Worm (Caenorhabditis elegans) whole organism, L2 larva: ENCODE results near the gene ZK856.5.

ENCODE experiments used
- ZK546.5 ChIP-seq: sonication (generic microtip); optimal IDR thresholded peaks from 2 replicates; lab custom pipeline; 2017; ENCODE audit warnings: missing biosample characterization, missing genetic modification characterization
- mab-5 ChIP-seq: fragments of 150-350 bp; optimal IDR thresholded peaks from 2 replicates; lab custom pipeline; 2014; ENCODE audit warnings: missing biosample characterization, missing genetic modification characterization
- nhr-237 ChIP-seq: fragments of 150-350 bp; optimal IDR thresholded peaks from 2 replicates; lab custom pipeline; 2014; ENCODE audit warnings: missing biosample characterization, missing genetic modification characterization
- nhr-25 ChIP-seq: fragments of 150-350 bp; sonication (generic microtip); optimal IDR thresholded peaks from 3 replicates; lab custom pipeline; 2014; ENCODE audit warnings: missing biosample characterization, missing genetic modification characterization
- nhr-6 ChIP-seq: fragments of 150-350 bp; optimal IDR thresholded peaks from 2 replicates; lab custom pipeline; 2014; ENCODE audit warnings: missing biosample characterization, missing genetic modification characterization
- nhr-77 ChIP-seq: fragments of 150-350 bp; optimal IDR thresholded peaks from 2 replicates; lab custom pipeline; 2014; ENCODE audit warnings: missing biosample characterization, missing genetic modification characterization
- ztf-4 ChIP-seq: fragments of 150-350 bp; optimal IDR thresholded peaks from 2 replicates; lab custom pipeline; 2014; ENCODE audit warnings: missing biosample characterization, missing genetic modification characterization

ce11 chrV:10149728-10150127 lies 40.2 kb downstream of the ZK856.5 start, which contains the start of gene srsx-27:
- TF ChIP-seq ZK546.5 (tag; lab: Kevin White, UChicago) (no peak), mab-5 (no peak), nhr-6 (tag; lab: Kevin White, UChicago) (no peak), ztf-4 (no peak), nhr-25 (no peak), nhr-237 (tag; lab: Kevin White, UChicago) (no peak), nhr-77 (tag; lab: Kevin White, UChicago) (no peak)
